Fruit fly (Drosophila melanogaster): ENCODE measurements around the gene AP-2sigma.

DNA sequence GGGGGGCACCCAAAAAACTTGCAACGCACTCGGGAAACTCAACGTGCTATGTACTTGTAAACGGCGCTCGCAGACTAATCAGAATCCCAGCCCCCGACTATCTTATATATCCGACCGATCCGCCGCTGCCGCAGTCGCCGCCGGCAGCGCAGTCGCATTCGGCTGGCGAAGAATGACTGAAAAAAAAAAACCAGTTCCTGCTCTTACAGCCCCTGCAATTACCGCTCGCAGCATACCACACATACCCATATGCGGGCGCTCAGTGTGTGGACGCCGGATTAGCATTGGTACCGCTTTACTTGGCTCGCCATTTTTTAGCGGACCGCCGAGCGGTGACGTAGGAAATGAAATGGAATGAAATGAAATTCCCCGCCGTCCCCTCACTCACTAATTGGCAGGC is 32.8 kb downstream of the AP-2sigma start, which contains the start of gene e:
- no peak for TF ChIP-seq Myc (optimal IDR thresholded peaks at IDR 0.05)
- TF ChIP-seq N (GFP tag; optimal IDR thresholded peaks at IDR 0.05): no peak
- TF ChIP-seq pan (optimal IDR thresholded peaks at IDR 0.05): no peak
- TF ChIP-seq fru (GFP tag; optimal IDR thresholded peaks at IDR 0.05): no peak
